Fruit fly (Drosophila melanogaster): ENCODE results near the gene Pex16.

Pex16 gene

dm6 chr3L:20771891-20772646 is 6.0 kb downstream of the Pex16 start:
- TF ChIP-seq Vsx2 (GFP tag; optimal IDR thresholded peaks at IDR 0.05; ENCODE audit: partially characterized antibody) (no peak), rgr (GFP tag; optimal IDR thresholded peaks at IDR 0.05) (peak; percentile 78), Hr83 (GFP tag; optimal IDR thresholded peaks at IDR 0.05; ENCODE audit: poor library complexity, severe bottlenecking) (peak; percentile 31), br (GFP tag; optimal IDR thresholded peaks at IDR 0.05) (peak; percentile 72), HLH106 (tag; optimal IDR thresholded peaks at IDR 0.05) (peak; percentile 68), Abd-B (GFP tag; optimal IDR thresholded peaks at IDR 0.05) (no peak), GATAd (GFP tag; optimal IDR thresholded peaks at IDR 0.05) (no peak), lola (GFP tag; optimal IDR thresholded peaks at IDR 0.05) (no peak), ey (GFP tag; optimal IDR thresholded peaks at IDR 0.05) (peak; percentile 71), CG32264 (GFP tag; optimal IDR thresholded peaks at IDR 0.05) (no peak), psq (GFP tag; optimal IDR thresholded peaks at IDR 0.05) (peak; percentile 53), sv (GFP tag; optimal IDR thresholded peaks at IDR 0.05) (peak; percentile 55), CrebA (GFP tag; optimal IDR thresholded peaks at IDR 0.05; ENCODE audit: borderline replicate concordance) (no peak), Hnf4 (GFP tag; optimal IDR thresholded peaks at IDR 0.05) (peak; percentile 73), OdsH (GFP tag; optimal IDR thresholded peaks at IDR 0.05) (peak; percentile 78), fru (GFP tag; optimal IDR thresholded peaks at IDR 0.05) (peak; percentile 80), Rel (GFP tag; optimal IDR thresholded peaks at IDR 0.05) (no peak), Rel (tag; optimal IDR thresholded peaks at IDR 0.05) (no peak), pan (optimal IDR thresholded peaks at IDR 0.05) (no peak), sage (GFP tag; optimal IDR thresholded peaks at IDR 0.05) (peak; percentile 65), brk (GFP tag; optimal IDR thresholded peaks at IDR 0.05) (no peak), dl (GFP tag; optimal IDR thresholded peaks at IDR 0.05; ENCODE audit: insufficient read depth in 1 of 2, partially characterized antibody in 2 of 2) (no peak), jim (GFP tag; optimal IDR thresholded peaks at IDR 0.05) (no peak), Mio (GFP tag; optimal IDR thresholded peaks at IDR 0.05) (no peak), foxo (GFP tag; optimal IDR thresholded peaks at IDR 0.05) (peak in 1 of 2 experiments; percentile 80), usp (GFP tag; optimal IDR thresholded peaks at IDR 0.05) (no peak), CG9705 (GFP tag; optimal IDR thresholded peaks at IDR 0.05) (no peak), Dif (GFP tag; optimal IDR thresholded peaks at IDR 0.05; ENCODE audit: partially characterized antibody) (no peak), Jra (GFP tag; optimal IDR thresholded peaks at IDR 0.05) (peak; percentile 55), Sp1 (GFP tag; optimal IDR thresholded peaks at IDR 0.05) (peak; percentile 46), tai (GFP tag; optimal IDR thresholded peaks at IDR 0.05) (no peak), Dfd (GFP tag; optimal IDR thresholded peaks at IDR 0.05) (no peak), Hr78 (GFP tag; optimal IDR thresholded peaks at IDR 0.05) (no peak), N (GFP tag; optimal IDR thresholded peaks at IDR 0.05) (no peak), woc (GFP tag; optimal IDR thresholded peaks at IDR 0.05) (peak; percentile 67), dsf (GFP tag; optimal IDR thresholded peaks at IDR 0.05; ENCODE audit: borderline replicate concordance) (no peak), h (GFP tag; optimal IDR thresholded peaks at IDR 0.05) (peak; percentile 75), Myc (optimal IDR thresholded peaks at IDR 0.05) (peak; percentile 76), dmrt93B (GFP tag; optimal IDR thresholded peaks at IDR 0.05) (peak; percentile 41)

- TF ChIP-seq CrebA (GFP tag; optimal IDR thresholded peaks at IDR 0.05; ENCODE audit: borderline replicate concordance) (no peak), Hr83 (GFP tag; optimal IDR thresholded peaks at IDR 0.05; ENCODE audit: poor library complexity, severe bottlenecking) (peak; percentile 23), rgr (GFP tag; optimal IDR thresholded peaks at IDR 0.05) (peak; percentile 47), br (GFP tag; optimal IDR thresholded peaks at IDR 0.05) (peak; percentile 6), dmrt93B (GFP tag; optimal IDR thresholded peaks at IDR 0.05) (peak; percentile 13), tai (GFP tag; optimal IDR thresholded peaks at IDR 0.05) (no peak), Hnf4 (GFP tag; optimal IDR thresholded peaks at IDR 0.05) (peak; percentile 58), psq (GFP tag; optimal IDR thresholded peaks at IDR 0.05) (peak; percentile 57), Vsx2 (GFP tag; optimal IDR thresholded peaks at IDR 0.05; ENCODE audit: partially characterized antibody) (no peak), sv (GFP tag; optimal IDR thresholded peaks at IDR 0.05) (peak; percentile 35), Hr78 (GFP tag; optimal IDR thresholded peaks at IDR 0.05) (no peak), Abd-B (GFP tag; optimal IDR thresholded peaks at IDR 0.05) (no peak), foxo (GFP tag; optimal IDR thresholded peaks at IDR 0.05) (peak in 1 of 2 experiments; percentile 67), h (GFP tag; optimal IDR thresholded peaks at IDR 0.05) (peak; percentile 52), brk (GFP tag; optimal IDR thresholded peaks at IDR 0.05) (peak; percentile 72), HLH106 (tag; optimal IDR thresholded peaks at IDR 0.05) (no peak), fru (GFP tag; optimal IDR thresholded peaks at IDR 0.05) (peak; percentile 38), woc (GFP tag; optimal IDR thresholded peaks at IDR 0.05) (peak; percentile 31), dl (GFP tag; optimal IDR thresholded peaks at IDR 0.05; ENCODE audit: insufficient read depth in 1 of 2, partially characterized antibody in 2 of 2) (no peak), sage (GFP tag; optimal IDR thresholded peaks at IDR 0.05) (peak; percentile 27), OdsH (GFP tag; optimal IDR thresholded peaks at IDR 0.05) (peak; percentile 54), ey (GFP tag; optimal IDR thresholded peaks at IDR 0.05) (no peak), Jra (GFP tag; optimal IDR thresholded peaks at IDR 0.05) (peak; percentile 22)
Measured at dm6 chr3L:20771001-20771890, 6.8 kb downstream of the Pex16 start, which contains the start of the genes CG4042 and Pitslre. Gene CG4042 (minus strand): TSS chr3L:20771507. Gene Pitslre (plus strand): TSS chr3L:20771528.

Data from whole organism, wandering third instar larva.